Worm (Caenorhabditis elegans) whole organism, L1 larva: ENCODE measurements around the gene F14D2.7.

Experiments used
- C34B4.2 ChIP-seq: sonication (generic microtip); optimal IDR thresholded peaks from 2 replicates; lab custom pipeline; 2017; ENCODE audit warnings: mild to moderate bottlenecking, missing genetic modification characterization, missing compliant biosample characterization
- ces-1 ChIP-seq: fragments of 150-350 bp; optimal IDR thresholded peaks from 2 replicates; lab custom pipeline; 2014; ENCODE audit warnings: missing biosample characterization, missing genetic modification reagents, missing genetic modification characterization
- dpl-1 ChIP-seq, 3 experiments: fragments of 150-350 bp in 2 of 3; sonication (generic microtip) in 1 of 3; optimal IDR thresholded peaks; 2 replicates each; lab custom pipeline; 2014 to 2017; ENCODE audit warnings: missing biosample characterization in 3 of 3, missing genetic modification characterization in 3 of 3, missing genetic modification reagents in 3 of 3
- egl-27 ChIP-seq, 2 experiments: fragments of 150-350 bp in 1 of 2; sonication (generic microtip); optimal IDR thresholded peaks; 3 replicates each; lab custom pipeline; 2017 to 2018; ENCODE audit warnings: missing biosample characterization in 2 of 2, missing genetic modification characterization in 2 of 2, missing genetic modification reagents in 2 of 2
- nhr-11 ChIP-seq: fragments of 150-350 bp; optimal IDR thresholded peaks from 2 replicates; lab custom pipeline; 2014; ENCODE audit warnings: missing biosample characterization, missing genetic modification characterization
- pag-3 ChIP-seq: sonication (generic microtip); optimal IDR thresholded peaks from 2 replicates; lab custom pipeline; 2017; ENCODE audit warnings: missing genetic modification characterization, mild to moderate bottlenecking, missing compliant biosample characterization, antibody characterized with exemption, borderline replicate concordance; ENCODE audit not compliant: insufficient read depth
- snpc-4 ChIP-seq: fragments of 150-350 bp; optimal IDR thresholded peaks from 2 replicates; lab custom pipeline; 2014; ENCODE audit warnings: missing biosample characterization, missing genetic modification characterization
- unc-62 ChIP-seq: fragments of 150-350 bp; optimal IDR thresholded peaks from 2 replicates; lab custom pipeline; 2014; ENCODE audit warnings: missing biosample characterization, missing genetic modification reagents, missing genetic modification characterization

ce11 chrII:3323179-3323578 is 15.3 kb downstream of the F14D2.7 start, which contains the start of gene Y46D2A.2:
- TF ChIP-seq dpl-1 (GFP tag; optimal IDR thresholded peaks at IDR 0.05; lab: Kevin White, UChicago) (no peak), pag-3 (tag; lab: Kevin White, UChicago) (no peak), egl-27 (tag; optimal IDR thresholded peaks at IDR 0.05; lab: Kevin White, UChicago) (no peak), nhr-11 (tag; lab: Kevin White, UChicago) (no peak), C34B4.2 (tag; lab: Kevin White, UChicago) (no peak), unc-62 (GFP tag; lab: Kevin White, UChicago) (no peak), snpc-4 (tag; lab: Kevin White, UChicago) (no peak), ces-1 (GFP tag; lab: Kevin White, UChicago) (no peak)
